Worm (Caenorhabditis elegans): Measurements from ENCODE around the gene sri-7.

Gene sri-7

ce11 chrV:15399691-15400377, at the start of gene sri-7, which contains the start of gene T06E6.15:
Gene sri-7, plus strand, starts transcription at chrV:15400327.
Gene T06E6.15, minus strand, starts transcription at chrV:15399791.
- TF ChIP-seq hif-1 (tag; optimal IDR thresholded peaks at IDR 0.05): no peak
- no peak for TF ChIP-seq spr-3 (GFP tag; optimal IDR thresholded peaks at IDR 0.05)
- TF ChIP-seq zip-2 (tag; optimal IDR thresholded peaks at IDR 0.05): no peak
- no peak for TF ChIP-seq nhr-11 (tag; optimal IDR thresholded peaks at IDR 0.05)
- no peak for TF ChIP-seq ceh-44 (GFP tag; IDR thresholded peaks at IDR 0.05)
- no peak for TF ChIP-seq daf-8 (GFP tag; IDR thresholded peaks at IDR 0.05)
- TF ChIP-seq ceh-62 (tag; optimal IDR thresholded peaks at IDR 0.05): no peak
- no peak for TF ChIP-seq lin-15B (tag; optimal IDR thresholded peaks at IDR 0.05)
- no peak for TF ChIP-seq R02D3.7 (tag; optimal IDR thresholded peaks at IDR 0.05)
- no peak for TF ChIP-seq hlh-11 (tag; optimal IDR thresholded peaks at IDR 0.05)
- TF ChIP-seq vab-7 (GFP tag; IDR thresholded peaks at IDR 0.05): no peak
- no peak for TF ChIP-seq madf-5 (GFP tag; IDR thresholded peaks at IDR 0.05)
- TF ChIP-seq ceh-28 (tag; optimal IDR thresholded peaks at IDR 0.05): no peak
- TF ChIP-seq zfp-2 (tag; optimal IDR thresholded peaks at IDR 0.05): no peak
- no peak for TF ChIP-seq ztf-11 (tag; optimal IDR thresholded peaks at IDR 0.05)
- no peak for TF ChIP-seq attf-4 (tag; optimal IDR thresholded peaks at IDR 0.05)
- no peak for TF ChIP-seq mxl-3 (GFP tag; optimal IDR thresholded peaks at IDR 0.05)
- no peak for TF ChIP-seq zfp-3 (GFP tag; conservative IDR thresholded peaks at IDR 0.05)

ce11 chrV:15350615-15351014, 49.5 kb upstream of the sri-7 start, which contains the start of gene clec-231:
Gene clec-231, minus strand, starts transcription at chrV:15350715.
- no peak for TF ChIP-seq ztf-11 (tag; optimal IDR thresholded peaks at IDR 0.05)
- no peak for TF ChIP-seq mxl-2 (GFP tag; conservative IDR thresholded peaks at IDR 0.05)
- no peak for TF ChIP-seq Y48G9A.11 (GFP tag; IDR thresholded peaks at IDR 0.05)
- no peak for TF ChIP-seq ctbp-1 (GFP tag; IDR thresholded peaks at IDR 0.05)
- no peak for TF ChIP-seq egl-27 (tag; optimal IDR thresholded peaks at IDR 0.05)
- no peak for TF ChIP-seq mes-2 (tag; optimal IDR thresholded peaks at IDR 0.05; ENCODE audit: poor library complexity, severe bottlenecking)
- TF ChIP-seq F37D6.2 (tag; optimal IDR thresholded peaks at IDR 0.05): no peak
- no peak for TF ChIP-seq attf-4 (tag; optimal IDR thresholded peaks at IDR 0.05)
- TF ChIP-seq sdz-12 (GFP tag; optimal IDR thresholded peaks at IDR 0.05): no peak
- no peak for TF ChIP-seq zip-11 (GFP tag; IDR thresholded peaks at IDR 0.05)
- no peak for TF ChIP-seq saeg-2 (GFP tag; IDR thresholded peaks at IDR 0.05)
- TF ChIP-seq F44E2.7 (GFP tag; IDR thresholded peaks at IDR 0.05): no peak
- TF ChIP-seq ztf-7 (tag; optimal IDR thresholded peaks at IDR 0.05): no peak
- no peak for TF ChIP-seq zfp-3 (GFP tag; conservative IDR thresholded peaks at IDR 0.05)
- TF ChIP-seq pha-4 (GFP tag; IDR thresholded peaks at IDR 0.05): no peak
- TF ChIP-seq pha-4 (tag; optimal IDR thresholded peaks at IDR 0.05): no peak
- no peak for TF ChIP-seq nhr-28 (tag; optimal IDR thresholded peaks at IDR 0.05)
- no peak for TF ChIP-seq F10B5.3 (tag; optimal IDR thresholded peaks at IDR 0.05)
- no peak for TF ChIP-seq nhr-237 (tag; optimal IDR thresholded peaks at IDR 0.05)

- TF ChIP-seq F44E2.7 (GFP tag; IDR thresholded peaks at IDR 0.05) (no peak), mxl-2 (GFP tag; conservative IDR thresholded peaks at IDR 0.05) (no peak), egl-43 (GFP tag; IDR thresholded peaks at IDR 0.05) (no peak), zfp-2 (tag; optimal IDR thresholded peaks at IDR 0.05) (no peak), lin-15B (tag; optimal IDR thresholded peaks at IDR 0.05) (no peak), zip-2 (tag; optimal IDR thresholded peaks at IDR 0.05) (no peak), unc-62 (GFP tag; optimal IDR thresholded peaks at IDR 0.05 in 1 of 2) (no peak), unc-62 (tag; optimal IDR thresholded peaks at IDR 0.05) (no peak), hif-1 (tag; optimal IDR thresholded peaks at IDR 0.05) (no peak), unc-130 (GFP tag; optimal IDR thresholded peaks at IDR 0.05) (no peak), set-16 (GFP tag; IDR thresholded peaks at IDR 0.05) (no peak), nhr-76 (tag; optimal IDR thresholded peaks at IDR 0.05) (no peak), F37D6.2 (tag; optimal IDR thresholded peaks at IDR 0.05) (no peak), nhr-77 (tag; optimal IDR thresholded peaks at IDR 0.05) (no peak), F10B5.3 (tag; optimal IDR thresholded peaks at IDR 0.05) (no peak), lim-7 (GFP tag; IDR thresholded peaks at IDR 0.05) (no peak)
These were observed 47.8 kb upstream of the sri-7 start, which contains the start of gene srx-58 for ce11 chrV:15352376-15352775. Gene srx-58, plus strand, starts transcription at chrV:15352676.
